Comparison of ENCODE assay signal across 5 worm cellular contexts in genomic region chrIII:11112718-11113117, ce11.
TF ChIP-seq lines count a peak whose summit lies in the region.

No protein-coding gene starts in this region.

TF ChIP-seq in whole organism, L1 larva, 84 proteins besides CTCF, POLR2A, EP300 and RAD21 (continues in another document):
- no peak for TF ChIP-seq aha-1 (tag; optimal IDR thresholded peaks at IDR 0.05; lab: Kevin White, UChicago)
- TF ChIP-seq ceh-82 (tag; optimal IDR thresholded peaks at IDR 0.05; lab: Kevin White, UChicago) = peak; percentile 10 to 29 (median 14)
- TF ChIP-seq nhr-90 (tag; optimal IDR thresholded peaks at IDR 0.05; lab: Kevin White, UChicago; ENCODE audit: poor library complexity) = peak; percentile 77
- TF ChIP-seq elt-2 (tag; optimal IDR thresholded peaks at IDR 0.05; lab: Kevin White, UChicago) = no peak
- peak; percentile 38 for TF ChIP-seq mep-1 (tag; optimal IDR thresholded peaks at IDR 0.05; lab: Kevin White, UChicago)
- no peak for TF ChIP-seq nhr-76 (tag; optimal IDR thresholded peaks at IDR 0.05; lab: Kevin White, UChicago)
- peak; percentile 64 for TF ChIP-seq mab-9 (GFP tag; IDR thresholded peaks at IDR 0.05; lab: Robert Waterston, UW)
- TF ChIP-seq irx-1 (tag; optimal IDR thresholded peaks at IDR 0.05; lab: Kevin White, UChicago) = peak; percentile 67
- TF ChIP-seq snu-23 (GFP tag; optimal IDR thresholded peaks at IDR 0.05; lab: Kevin White, UChicago) = peak; percentile 61
- TF ChIP-seq lin-35 (GFP tag; optimal IDR thresholded peaks at IDR 0.05; lab: Kevin White, UChicago) = peak; percentile 32 to 59
- peak; percentile 36 for TF ChIP-seq ceh-8 (GFP tag; optimal IDR thresholded peaks at IDR 0.05; lab: Kevin White, UChicago)
- TF ChIP-seq nhr-77 (tag; optimal IDR thresholded peaks at IDR 0.05; lab: Kevin White, UChicago) = peak; percentile 5
- peak; percentile 71 for TF ChIP-seq nhr-85 (tag; lab: Kevin White, UChicago)
- TF ChIP-seq nhr-20 (tag; optimal IDR thresholded peaks at IDR 0.05; lab: Kevin White, UChicago) = peak; percentile 65
- no peak for TF ChIP-seq vab-15 (tag; optimal IDR thresholded peaks at IDR 0.05; lab: Kevin White, UChicago)
- TF ChIP-seq nhr-84 (tag; optimal IDR thresholded peaks at IDR 0.05; lab: Kevin White, UChicago) = no peak
- TF ChIP-seq fkh-8 (tag; optimal IDR thresholded peaks at IDR 0.05; lab: Kevin White, UChicago) = peak; percentile 61
- TF ChIP-seq efl-3 (GFP tag; optimal IDR thresholded peaks at IDR 0.05; lab: Kevin White, UChicago) = no peak

TF ChIP-seq in whole organism, L3 larva, 47 proteins besides CTCF, POLR2A, EP300 and RAD21:
- no peak for TF ChIP-seq fkh-10 (GFP tag; optimal IDR thresholded peaks at IDR 0.05; lab: Kevin White, UChicago)
- TF ChIP-seq nhr-43 (tag; optimal IDR thresholded peaks at IDR 0.05; lab: Kevin White, UChicago; ENCODE audit: poor library complexity, severe bottlenecking) = peak; percentile 53
- no peak for TF ChIP-seq ztf-4 (tag; optimal IDR thresholded peaks at IDR 0.05; lab: Kevin White, UChicago)
- TF ChIP-seq elt-2 (tag; optimal IDR thresholded peaks at IDR 0.05; lab: Kevin White, UChicago) = peak; percentile 24
- TF ChIP-seq lin-15B (tag; optimal IDR thresholded peaks at IDR 0.05; lab: Kevin White, UChicago) = peak; percentile 66
- TF ChIP-seq pha-4 (tag; optimal IDR thresholded peaks at IDR 0.05; lab: Kevin White, UChicago) = peak; percentile 13
- peak; percentile 17 for TF ChIP-seq nfya-1 (tag; optimal IDR thresholded peaks at IDR 0.05; lab: Kevin White, UChicago; ENCODE audit: insufficient read depth)
- no peak for TF ChIP-seq fkh-2 (tag; optimal IDR thresholded peaks at IDR 0.05; lab: Kevin White, UChicago)
- peak; percentile 10 for TF ChIP-seq hmg-11 (tag; optimal IDR thresholded peaks at IDR 0.05; lab: Kevin White, UChicago)
- no peak for TF ChIP-seq nhr-77 (tag; optimal IDR thresholded peaks at IDR 0.05; lab: Kevin White, UChicago)
- no peak for TF ChIP-seq elt-1 (tag; optimal IDR thresholded peaks at IDR 0.05; lab: Kevin White, UChicago)
- TF ChIP-seq ceh-28 (tag; optimal IDR thresholded peaks at IDR 0.05; lab: Kevin White, UChicago) = no peak

TF ChIP-seq in whole organism, early embryonic, 17 proteins besides CTCF, POLR2A, EP300 and RAD21:
- peak; percentile 50; the same call in 1 of the 2 replicates for TF ChIP-seq pes-1 (GFP tag; IDR thresholded peaks at IDR 0.05; lab: Robert Waterston, UW)
- peak; percentile 55; the same call in 1 of the 2 replicates for TF ChIP-seq scrt-1 (GFP tag; IDR thresholded peaks at IDR 0.05; lab: Robert Waterston, UW)
- no peak for TF ChIP-seq B0310.2 (tag; optimal IDR thresholded peaks at IDR 0.05; lab: Kevin White, UChicago)

TF ChIP-seq in whole organism, midembryonic, 9 proteins besides CTCF, POLR2A, EP300 and RAD21:
- TF ChIP-seq ztf-23 (GFP tag; IDR thresholded peaks at IDR 0.05; lab: Robert Waterston, UW) (0 out of 2 replicates have a peak, but pooled peaks have one; percentile 61), ref-1 (GFP tag; conservative IDR thresholded peaks at IDR 0.05; lab: Robert Waterston, UW) (no peak), klf-2 (GFP tag; conservative IDR thresholded peaks at IDR 0.05; lab: Robert Waterston, UW) (0 out of 2 replicates have a peak, but pooled peaks have one; percentile 13)

TF ChIP-seq in whole organism, young adult, 124 proteins besides CTCF, POLR2A, EP300 and RAD21:
- TF ChIP-seq pbrm-1 (GFP tag; IDR thresholded peaks at IDR 0.05; lab: Robert Waterston, UW) = peak; percentile 49; the same call in 1 of the 2 replicates
- peak; percentile 81 for TF ChIP-seq K11D2.4 (GFP tag; IDR thresholded peaks at IDR 0.05; lab: Robert Waterston, UW)
- 0 out of 2 replicates have a peak, but pooled peaks have one; percentile 29 for TF ChIP-seq B0336.3 (GFP tag; IDR thresholded peaks at IDR 0.05; lab: Robert Waterston, UW)
- TF ChIP-seq rcor-1 (GFP tag; IDR thresholded peaks at IDR 0.05; lab: Robert Waterston, UW) = 0 out of 2 replicates have a peak, but pooled peaks have one; percentile 15
- no peak for TF ChIP-seq snpc-4 (GFP tag; optimal IDR thresholded peaks at IDR 0.05; lab: Kevin White, UChicago)
- TF ChIP-seq snpc-4 (tag; optimal IDR thresholded peaks at IDR 0.05; lab: Kevin White, UChicago) = peak in 3 of 4 experiments; percentile 22 to 42 (median 33)
- peak; percentile 23 for TF ChIP-seq unc-130 (GFP tag; optimal IDR thresholded peaks at IDR 0.05; lab: Kevin White, UChicago)
- TF ChIP-seq ztf-28 (GFP tag; IDR thresholded peaks at IDR 0.05; lab: Robert Waterston, UW) = peak; percentile 52; the same call in 1 of the 2 replicates
- TF ChIP-seq Y53G8AR.9 (GFP tag; conservative IDR thresholded peaks at IDR 0.05; lab: Robert Waterston, UW) = peak; percentile 59; the same call in 1 of the 2 replicates
- TF ChIP-seq ztf-6 (GFP tag; IDR thresholded peaks at IDR 0.05; lab: Robert Waterston, UW) = no peak
- TF ChIP-seq C06A6.2 (GFP tag; conservative IDR thresholded peaks at IDR 0.05; lab: Robert Waterston, UW) = 0 out of 2 replicates have a peak, but pooled peaks have one; percentile 45
- TF ChIP-seq nhr-80 (tag; optimal IDR thresholded peaks at IDR 0.05; lab: Kevin White, UChicago) = peak; percentile 58
- peak in 1 of 3 experiments; percentile 11 for TF ChIP-seq lin-35 (GFP tag; optimal IDR thresholded peaks at IDR 0.05; lab: Kevin White, UChicago)
- TF ChIP-seq madf-10 (tag; optimal IDR thresholded peaks at IDR 0.05; lab: Kevin White, UChicago) = peak; percentile 9
- peak; percentile 55 for TF ChIP-seq hmg-1.2 (GFP tag; IDR thresholded peaks at IDR 0.05; lab: Robert Waterston, UW)
- TF ChIP-seq ceh-100 (GFP tag; IDR thresholded peaks at IDR 0.05; lab: Robert Waterston, UW) = peak; percentile 83
- no peak for TF ChIP-seq cebp-1 (GFP tag; IDR thresholded peaks at IDR 0.05; lab: Robert Waterston, UW)
- TF ChIP-seq cebp-1 (tag; optimal IDR thresholded peaks at IDR 0.05; lab: Kevin White, UChicago) = peak; percentile 71
- TF ChIP-seq let-607 (tag; optimal IDR thresholded peaks at IDR 0.05; lab: Kevin White, UChicago) = peak in 1 of 2 experiments; percentile 5
- no peak for TF ChIP-seq B0019.2 (GFP tag; conservative IDR thresholded peaks at IDR 0.05; lab: Robert Waterston, UW)
- TF ChIP-seq ceh-27 (GFP tag; optimal IDR thresholded peaks at IDR 0.05; lab: Kevin White, UChicago) = peak; percentile 51
- TF ChIP-seq ets-4 (GFP tag; optimal IDR thresholded peaks at IDR 0.05; lab: Kevin White, UChicago) = no peak
- 0 out of 2 replicates have a peak, but pooled peaks have one; percentile 41 for TF ChIP-seq ztf-25 (GFP tag; IDR thresholded peaks at IDR 0.05; lab: Robert Waterston, UW)
- no peak for TF ChIP-seq tbx-9 (tag; optimal IDR thresholded peaks at IDR 0.05; lab: Kevin White, UChicago; ENCODE audit: borderline replicate concordance)
- no peak for TF ChIP-seq Y95B8A.8 (GFP tag; IDR thresholded peaks at IDR 0.05; lab: Robert Waterston, UW)
- no peak for TF ChIP-seq hlh-26 (GFP tag; conservative IDR thresholded peaks at IDR 0.05; lab: Robert Waterston, UW)
- 0 out of 2 replicates have a peak, but pooled peaks have one; percentile 61 for TF ChIP-seq nfyb-1 (GFP tag; IDR thresholded peaks at IDR 0.05; lab: Robert Waterston, UW)
- TF ChIP-seq lin-54 (GFP tag; optimal IDR thresholded peaks at IDR 0.05; lab: Kevin White, UChicago) = peak; percentile 59
- peak; percentile 81 for TF ChIP-seq zfh-2 (GFP tag; conservative IDR thresholded peaks at IDR 0.05; lab: Robert Waterston, UW)
- peak; percentile 49 for TF ChIP-seq lin-40 (tag; optimal IDR thresholded peaks at IDR 0.05; lab: Kevin White, UChicago)
- no peak for TF ChIP-seq nhr-120 (GFP tag; IDR thresholded peaks at IDR 0.05; lab: Robert Waterston, UW)
- peak; percentile 42 for TF ChIP-seq egrh-3 (GFP tag; IDR thresholded peaks at IDR 0.05; lab: Robert Waterston, UW)
- peak; percentile 55 for TF ChIP-seq K12H6.12 (tag; optimal IDR thresholded peaks at IDR 0.05; lab: Kevin White, UChicago)
- no peak for TF ChIP-seq C17E4.6 (GFP tag; IDR thresholded peaks at IDR 0.05; lab: Robert Waterston, UW)
- TF ChIP-seq zim-3 (tag; optimal IDR thresholded peaks at IDR 0.05; lab: Kevin White, UChicago) = no peak
- TF ChIP-seq ztf-18 (tag; optimal IDR thresholded peaks at IDR 0.05; lab: Kevin White, UChicago) = peak; percentile 92
- TF ChIP-seq tbp1 (GFP tag; optimal IDR thresholded peaks at IDR 0.05; lab: Kevin White, UChicago) = peak; percentile 18
- TF ChIP-seq pha-4 (tag; optimal IDR thresholded peaks at IDR 0.05; lab: Kevin White, UChicago) = no peak
- TF ChIP-seq ekl-4 (GFP tag; IDR thresholded peaks at IDR 0.05; lab: Robert Waterston, UW) = 0 out of 2 replicates have a peak, but pooled peaks have one; percentile 38
- TF ChIP-seq F33H1.4 (GFP tag; IDR thresholded peaks at IDR 0.05; lab: Robert Waterston, UW) = 0 out of 2 replicates have a peak, but pooled peaks have one; percentile 24
- no peak for TF ChIP-seq fkh-3 (tag; optimal IDR thresholded peaks at IDR 0.05; lab: Kevin White, UChicago)
- no peak for TF ChIP-seq egl-44 (GFP tag; IDR thresholded peaks at IDR 0.05; lab: Robert Waterston, UW)
- TF ChIP-seq attf-5 (GFP tag; optimal IDR thresholded peaks at IDR 0.05; lab: Kevin White, UChicago) = peak; percentile 87
- TF ChIP-seq atf-7 (tag; optimal IDR thresholded peaks at IDR 0.05; lab: Kevin White, UChicago) = no peak
- peak; percentile 89 for TF ChIP-seq mcd-1 (GFP tag; IDR thresholded peaks at IDR 0.05; lab: Robert Waterston, UW)
- peak; percentile 90 for TF ChIP-seq dox-1 (GFP tag; IDR thresholded peaks at IDR 0.05; lab: Robert Waterston, UW)
- peak; percentile 22 for TF ChIP-seq lsl-1 (GFP tag; optimal IDR thresholded peaks at IDR 0.05; lab: Kevin White, UChicago)

Comparison
In these comparisons a context has a peak if more than half of its experiments do, and no peak if none do; other contexts are left out.
1. Of the 8 proteins assayed by ChIP-seq in both whole organism, young adult and whole organism, L1 larva: peak only in whole organism, young adult: snpc-4 and unc-130; only in whole organism, L1 larva: dpl-1, efl-1 and nhr-90; in both: none; in neither: 2; mixed calls (peak in some experiments, not most) for 1.